Worm (Caenorhabditis elegans) whole organism, midembryonic: ENCODE results near the gene glo-1.

Source experiments
- T22C8.4 ChIP-seq: fragments of 200-800 bp; sonication (Bioruptor generic); IDR thresholded peaks from 2 replicates; pipeline ENCODE4 v1.3.6; 2022; ENCODE audit warnings: missing genetic modification characterization, missing compliant biosample characterization
- cog-1 ChIP-seq: sonication (generic microtip); optimal IDR thresholded peaks from 2 replicates; lab custom pipeline; 2016; ENCODE audit warnings: missing genetic modification characterization, missing compliant biosample characterization
- flt-1 ChIP-seq: fragments of 200-800 bp; sonication (Bioruptor generic); IDR thresholded peaks from 2 replicates; pipeline ENCODE4 v1.3.6; 2022; ENCODE audit warnings: missing genetic modification characterization, missing compliant biosample characterization
- klf-2 ChIP-seq: fragments of 200-800 bp; sonication (Bioruptor generic); conservative IDR thresholded peaks from 2 replicates; pipeline ENCODE4 v1.3.6; 2022; ENCODE audit warnings: missing genetic modification reagents, missing genetic modification characterization, missing compliant biosample characterization
- med-1 ChIP-seq: sonication (generic microtip); optimal IDR thresholded peaks from 2 replicates; lab custom pipeline; 2017; ENCODE audit warnings: missing genetic modification characterization, mild to moderate bottlenecking, missing compliant biosample characterization, antibody characterized with exemption, missing genetic modification reagents; ENCODE audit not compliant: insufficient read depth
- ref-1 ChIP-seq: fragments of 200-800 bp; sonication (Bioruptor generic); conservative IDR thresholded peaks from 2 replicates; pipeline ENCODE4 v1.3.6; 2022; ENCODE audit warnings: missing genetic modification reagents, missing genetic modification characterization, missing compliant biosample characterization
- tab-1 ChIP-seq: fragments of 200-800 bp; sonication (Bioruptor generic); IDR thresholded peaks from 2 replicates; pipeline ENCODE4 v1.3.6; 2022; ENCODE audit warnings: missing genetic modification characterization, missing compliant biosample characterization
- ztf-23 ChIP-seq: fragments of 200-800 bp; sonication (Bioruptor generic); IDR thresholded peaks from 2 replicates; pipeline ENCODE4 v1.3.6; 2022; ENCODE audit warnings: missing genetic modification reagents, missing genetic modification characterization, missing compliant biosample characterization
- ztf-29 ChIP-seq: fragments of 200-800 bp; sonication (Bioruptor generic); IDR thresholded peaks from 2 replicates; pipeline ENCODE4 v1.3.6; 2022; ENCODE audit warnings: missing genetic modification reagents, missing genetic modification characterization, missing compliant biosample characterization

glo-1 gene

DNA sequence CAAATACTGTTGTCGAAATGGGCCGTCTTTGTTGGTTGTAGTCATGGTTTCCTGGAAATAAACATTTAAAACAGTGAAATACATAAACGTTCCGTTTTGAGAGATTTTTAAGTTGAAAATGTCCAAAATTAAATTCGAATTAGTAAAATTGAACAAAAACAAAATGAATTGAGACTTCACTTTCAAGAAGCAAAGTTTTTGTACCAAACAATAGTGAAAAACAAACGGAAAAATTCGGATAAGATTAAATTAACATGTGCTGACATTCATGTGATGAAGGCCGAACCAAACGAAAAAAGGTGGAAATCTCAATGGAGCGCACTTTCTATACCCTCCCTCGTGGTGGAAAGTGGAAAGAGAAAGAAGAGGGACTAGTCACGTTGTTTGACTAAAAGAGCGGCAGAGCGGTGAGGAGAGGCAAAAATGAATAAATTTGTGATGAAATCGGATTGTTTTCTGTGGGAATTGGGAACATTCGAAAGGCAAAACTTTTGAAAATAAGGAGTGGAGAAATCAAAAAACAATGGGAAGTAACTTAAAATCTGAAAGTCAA is 43.9 kb downstream of the glo-1 start, which contains the start of gene ipla-2:
TSS of gene ipla-2 (minus strand) at position 51 of the 553 bp plus-strand sequence.
- TF ChIP-seq cog-1 (tag; lab: Kevin White, UChicago) (peak; percentile 7), ztf-29 (GFP tag; lab: Robert Waterston, UW) (no peak)

DNA sequence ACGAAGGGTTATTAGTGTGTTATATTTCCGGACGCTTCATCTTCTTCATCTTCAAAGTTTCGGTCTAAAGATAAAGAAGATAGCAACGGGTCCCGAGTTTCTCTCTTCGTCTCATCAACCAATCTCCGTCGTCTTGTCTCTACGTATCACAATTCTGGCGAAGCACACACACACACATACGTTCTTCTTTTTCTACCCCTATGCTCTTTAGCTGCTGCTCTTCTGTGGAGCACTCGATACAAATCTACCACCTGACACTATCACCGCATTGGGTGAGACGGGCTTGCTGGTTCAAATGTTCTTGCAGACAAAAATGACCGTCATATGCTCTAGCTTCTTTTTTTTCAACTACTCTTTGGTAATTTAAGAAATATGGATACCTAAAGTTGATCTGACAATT is 49.6 kb downstream of the glo-1 start:
- TF ChIP-seq ztf-23 (GFP tag; lab: Robert Waterston, UW) (no peak), ztf-29 (GFP tag; lab: Robert Waterston, UW) (no peak), flt-1 (GFP tag; lab: Robert Waterston, UW) (no peak), tab-1 (GFP tag; lab: Robert Waterston, UW) (no peak), klf-2 (GFP tag; lab: Robert Waterston, UW) (no peak), T22C8.4 (GFP tag; lab: Robert Waterston, UW) (no peak), ref-1 (GFP tag; lab: Robert Waterston, UW) (no peak), med-1 (GFP tag; lab: Kevin White, UChicago) (no peak), cog-1 (tag; lab: Kevin White, UChicago) (no peak)

- TF ChIP-seq ztf-29 (GFP tag; lab: Robert Waterston, UW) (no peak), klf-2 (GFP tag; lab: Robert Waterston, UW) (no peak), tab-1 (GFP tag; lab: Robert Waterston, UW) (no peak), ztf-23 (GFP tag; lab: Robert Waterston, UW) (no peak), cog-1 (tag; lab: Kevin White, UChicago) (no peak), med-1 (GFP tag; lab: Kevin White, UChicago) (no peak), ref-1 (GFP tag; lab: Robert Waterston, UW) (no peak), T22C8.4 (GFP tag; lab: Robert Waterston, UW) (no peak), flt-1 (GFP tag; lab: Robert Waterston, UW) (no peak)
Measured at ce11 chrX:9831215-9831614, 50.8 kb downstream of the glo-1 start, which contains the start of gene rrc-1. TSS of gene rrc-1 (minus strand) at chrX:9831288.
